Worm (Caenorhabditis elegans) whole organism, L2 larva: ENCODE measurements around the gene Y42H9B.3.

Experiments
- F13H6.1 ChIP-seq: sonication (generic microtip); optimal IDR thresholded peaks from 2 replicates; lab custom pipeline; 2016; ENCODE audit warnings: missing genetic modification characterization, missing compliant biosample characterization
- R02D3.7 ChIP-seq: fragments of 150-350 bp; optimal IDR thresholded peaks from 2 replicates; lab custom pipeline; 2014; ENCODE audit warnings: missing biosample characterization, missing genetic modification characterization
- Y55F3AM.14 ChIP-seq: fragments of 200-800 bp; sonication (Bioruptor generic); optimal IDR thresholded peaks from 2 replicates; lab custom pipeline; 2018; ENCODE audit warnings: mild to moderate bottlenecking, missing genetic modification characterization, missing compliant biosample characterization
- ZK546.5 ChIP-seq: sonication (generic microtip); optimal IDR thresholded peaks from 2 replicates; lab custom pipeline; 2017; ENCODE audit warnings: missing biosample characterization, missing genetic modification characterization
- alr-1 ChIP-seq: fragments of 150-350 bp; optimal IDR thresholded peaks from 2 replicates; lab custom pipeline; 2014; ENCODE audit warnings: missing biosample characterization, missing genetic modification characterization
- aly-2 ChIP-seq: fragments of 150-350 bp; optimal IDR thresholded peaks from 2 replicates; lab custom pipeline; 2014; ENCODE audit warnings: missing biosample characterization, missing genetic modification characterization
- ama-1 ChIP-seq: fragments of 150-350 bp; optimal IDR thresholded peaks from 2 replicates; lab custom pipeline; 2018; ENCODE audit warnings: inconsistent platforms
- blmp-1 ChIP-seq: sonication (generic microtip); optimal IDR thresholded peaks from 2 replicates; lab custom pipeline; 2017; ENCODE audit warnings: missing genetic modification characterization, mild to moderate bottlenecking, missing compliant biosample characterization, antibody characterized with exemption, moderate library complexity; ENCODE audit not compliant: insufficient read depth
- ceh-16 ChIP-seq: fragments of 150-350 bp; optimal IDR thresholded peaks from 2 replicates; lab custom pipeline; 2014; ENCODE audit warnings: missing biosample characterization, missing genetic modification characterization
- dmd-4 ChIP-seq: sonication (generic microtip); optimal IDR thresholded peaks from 2 replicates; lab custom pipeline; 2017; ENCODE audit warnings: missing biosample characterization, missing genetic modification characterization
- egl-27 ChIP-seq: sonication (generic microtip); optimal IDR thresholded peaks from 3 replicates; lab custom pipeline; 2017; ENCODE audit warnings: missing biosample characterization, missing genetic modification reagents, missing genetic modification characterization
- fos-1 ChIP-seq: fragments of 150-350 bp; optimal IDR thresholded peaks from 2 replicates; lab custom pipeline; 2014; ENCODE audit warnings: missing biosample characterization, missing genetic modification characterization
- gmeb-1 ChIP-seq: fragments of 150-350 bp; optimal IDR thresholded peaks from 2 replicates; lab custom pipeline; 2014; ENCODE audit warnings: missing biosample characterization, missing genetic modification characterization
- lin-11 ChIP-seq: fragments of 150-350 bp; sonication (generic microtip); optimal IDR thresholded peaks from 2 replicates; lab custom pipeline; 2014; ENCODE audit warnings: missing biosample characterization, missing genetic modification characterization, inconsistent platforms, mixed read lengths
- lin-13 ChIP-seq: fragments of 150-350 bp; optimal IDR thresholded peaks from 2 replicates; lab custom pipeline; 2014; ENCODE audit warnings: missing biosample characterization, missing genetic modification reagents, missing genetic modification characterization
- lin-39 ChIP-seq: fragments of 150-350 bp; optimal IDR thresholded peaks from 2 replicates; lab custom pipeline; 2014; ENCODE audit warnings: missing biosample characterization, missing genetic modification reagents, missing genetic modification characterization
- lsy-2 ChIP-seq, 2 experiments: fragments of 150-350 bp in 1 of 2; sonication (generic microtip) in 1 of 2; optimal IDR thresholded peaks; 2 replicates each; lab custom pipeline; 2014 to 2017; ENCODE audit warnings: missing biosample characterization in 2 of 2, missing genetic modification characterization in 2 of 2
- mab-5 ChIP-seq: fragments of 150-350 bp; optimal IDR thresholded peaks from 2 replicates; lab custom pipeline; 2014; ENCODE audit warnings: missing biosample characterization, missing genetic modification characterization
- nhr-10 ChIP-seq: sonication (generic microtip); optimal IDR thresholded peaks from 2 replicates; lab custom pipeline; 2017; ENCODE audit warnings: missing biosample characterization, missing genetic modification characterization
- nhr-11 ChIP-seq: fragments of 150-350 bp; optimal IDR thresholded peaks from 2 replicates; lab custom pipeline; 2014; ENCODE audit warnings: missing biosample characterization, missing genetic modification characterization
- nhr-12 ChIP-seq: fragments of 150-350 bp; optimal IDR thresholded peaks from 2 replicates; lab custom pipeline; 2014; ENCODE audit warnings: missing biosample characterization, missing genetic modification characterization
- nhr-129 ChIP-seq: fragments of 150-350 bp; optimal IDR thresholded peaks from 2 replicates; lab custom pipeline; 2014; ENCODE audit warnings: missing biosample characterization, missing genetic modification characterization
- nhr-23 ChIP-seq: fragments of 150-350 bp; optimal IDR thresholded peaks from 2 replicates; lab custom pipeline; 2014; ENCODE audit warnings: missing biosample characterization, missing genetic modification reagents, missing genetic modification characterization
- nhr-237 ChIP-seq: fragments of 150-350 bp; optimal IDR thresholded peaks from 2 replicates; lab custom pipeline; 2014; ENCODE audit warnings: missing biosample characterization, missing genetic modification characterization
- nhr-25 ChIP-seq: fragments of 150-350 bp; sonication (generic microtip); optimal IDR thresholded peaks from 3 replicates; lab custom pipeline; 2014; ENCODE audit warnings: missing biosample characterization, missing genetic modification characterization
- nhr-77 ChIP-seq: fragments of 150-350 bp; optimal IDR thresholded peaks from 2 replicates; lab custom pipeline; 2014; ENCODE audit warnings: missing biosample characterization, missing genetic modification characterization
- peb-1 ChIP-seq: fragments of 150-350 bp; optimal IDR thresholded peaks from 2 replicates; lab custom pipeline; 2014; ENCODE audit warnings: missing biosample characterization, missing genetic modification characterization
- skn-1 ChIP-seq: sonication (generic microtip); optimal IDR thresholded peaks from 2 replicates; lab custom pipeline; 2017; ENCODE audit warnings: missing biosample characterization, missing genetic modification characterization
- sma-3 ChIP-seq: sonication (generic microtip); optimal IDR thresholded peaks from 2 replicates; lab custom pipeline; 2016; ENCODE audit warnings: missing genetic modification reagents, missing genetic modification characterization, missing compliant biosample characterization
- sma-9 ChIP-seq, 2 experiments: fragments of 150-350 bp in 1 of 2; sonication (generic microtip) in 1 of 2; optimal IDR thresholded peaks; 2 replicates each; lab custom pipeline; 2014 to 2016; ENCODE audit warnings: missing genetic modification characterization in 2 of 2, mild to moderate bottlenecking in 1 of 2, missing biosample characterization in 1 of 2, missing compliant biosample characterization in 1 of 2, missing genetic modification reagents in 1 of 2, moderate library complexity in 1 of 2
- snpc-4 ChIP-seq: fragments of 150-350 bp; optimal IDR thresholded peaks from 2 replicates; lab custom pipeline; 2014; ENCODE audit warnings: missing biosample characterization, missing genetic modification characterization
- unc-39 ChIP-seq: fragments of 150-350 bp; optimal IDR thresholded peaks from 2 replicates; lab custom pipeline; 2014; ENCODE audit warnings: missing biosample characterization, missing genetic modification characterization
- unc-55 ChIP-seq: fragments of 150-350 bp; sonication (generic microtip); optimal IDR thresholded peaks from 3 replicates; lab custom pipeline; 2014; ENCODE audit warnings: missing biosample characterization, missing genetic modification reagents, missing genetic modification characterization
- unc-62 ChIP-seq: fragments of 150-350 bp; optimal IDR thresholded peaks from 2 replicates; lab custom pipeline; 2014; ENCODE audit warnings: missing biosample characterization, missing genetic modification reagents, missing genetic modification characterization
- ztf-1 ChIP-seq: fragments of 200-800 bp; sonication (Bioruptor generic); conservative IDR thresholded peaks from 2 replicates; pipeline ENCODE4 v1.3.6; 2022; ENCODE audit warnings: missing genetic modification characterization, missing compliant biosample characterization
- ztf-11 ChIP-seq: sonication (generic microtip); optimal IDR thresholded peaks from 2 replicates; lab custom pipeline; 2017; ENCODE audit warnings: missing biosample characterization, missing genetic modification characterization
- ztf-4 ChIP-seq: fragments of 150-350 bp; optimal IDR thresholded peaks from 2 replicates; lab custom pipeline; 2014; ENCODE audit warnings: missing biosample characterization, missing genetic modification characterization

Gene Y42H9B.3

DNA sequence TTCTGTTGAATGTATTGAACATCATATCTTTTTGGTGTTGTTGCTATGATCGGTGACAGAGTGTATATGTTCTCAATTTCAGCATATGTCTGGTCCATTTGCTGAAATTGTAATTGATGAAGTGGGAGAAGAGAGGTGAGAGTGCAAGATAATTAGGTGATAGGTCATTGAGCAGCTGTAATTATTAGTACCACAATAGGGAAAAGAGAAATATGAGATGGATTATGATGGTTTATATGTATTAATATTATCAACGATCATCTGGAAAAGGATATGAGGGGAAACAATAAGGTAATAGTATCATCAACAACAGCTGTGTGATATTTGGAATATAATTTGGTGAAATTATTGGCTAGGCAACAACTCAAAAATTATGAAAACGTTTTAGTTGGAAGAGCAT is at the start of gene Y42H9B.3:
Gene Y42H9B.3 (minus strand): TSS at position 101 of the 400 bp plus-strand sequence.
- TF ChIP-seq ceh-16 (tag; lab: Kevin White, UChicago): no peak
- TF ChIP-seq nhr-77: no peak
- TF ChIP-seq alr-1 (tag; lab: Kevin White, UChicago): no peak
- TF ChIP-seq nhr-129: no peak
- TF ChIP-seq aly-2: no peak
- no peak for TF ChIP-seq ztf-1 (GFP tag; lab: Robert Waterston, UW)
- TF ChIP-seq egl-27 (tag; lab: Kevin White, UChicago): no peak
- TF ChIP-seq F13H6.1: no peak
- TF ChIP-seq nhr-25 (tag; lab: Kevin White, UChicago): no peak
- TF ChIP-seq nhr-23 (tag; lab: Kevin White, UChicago): no peak
- TF ChIP-seq nhr-10: no peak
- no peak for TF ChIP-seq unc-62 (GFP tag; lab: Kevin White, UChicago)

DNA sequence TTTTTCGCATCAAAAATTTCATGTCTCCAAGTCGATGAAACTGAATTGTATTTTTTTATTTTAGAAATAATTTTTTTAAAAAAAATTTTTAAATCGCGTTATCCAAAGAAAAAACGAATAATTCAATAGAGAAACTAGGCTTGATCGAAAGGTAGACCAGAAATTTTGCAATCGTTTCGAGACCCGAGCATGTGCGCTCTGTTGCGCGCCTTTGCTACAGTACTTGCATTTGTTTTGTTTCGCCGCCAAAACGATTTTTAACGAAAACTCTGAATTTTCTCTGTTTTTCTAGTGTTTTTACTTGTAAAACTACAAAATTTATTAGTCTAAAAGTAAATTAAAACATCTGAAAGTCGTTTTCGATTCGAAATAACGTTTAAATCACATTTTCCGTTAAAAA is 49.0 kb upstream of the Y42H9B.3 start:
- TF ChIP-seq lsy-2 (tag; optimal IDR thresholded peaks at IDR 0.05; lab: Kevin White, UChicago) (no peak), nhr-23 (tag; lab: Kevin White, UChicago) (no peak), sma-3 (GFP tag; lab: Kevin White, UChicago) (no peak), mab-5 (no peak), nhr-237 (no peak), gmeb-1 (tag; lab: Kevin White, UChicago) (no peak), unc-55 (GFP tag; lab: Kevin White, UChicago) (no peak), blmp-1 (tag; lab: Kevin White, UChicago) (no peak), ama-1 (lab: Kevin White, UChicago) (no peak), lin-11 (tag; lab: Kevin White, UChicago) (no peak), nhr-11 (tag; lab: Kevin White, UChicago) (no peak), skn-1 (tag; lab: Kevin White, UChicago) (no peak), unc-62 (GFP tag; lab: Kevin White, UChicago) (no peak), ztf-4 (tag; lab: Kevin White, UChicago) (no peak), aly-2 (no peak), ZK546.5 (tag; lab: Kevin White, UChicago) (no peak), nhr-12 (tag; lab: Kevin White, UChicago) (no peak), fos-1 (tag; lab: Kevin White, UChicago) (no peak)

DNA sequence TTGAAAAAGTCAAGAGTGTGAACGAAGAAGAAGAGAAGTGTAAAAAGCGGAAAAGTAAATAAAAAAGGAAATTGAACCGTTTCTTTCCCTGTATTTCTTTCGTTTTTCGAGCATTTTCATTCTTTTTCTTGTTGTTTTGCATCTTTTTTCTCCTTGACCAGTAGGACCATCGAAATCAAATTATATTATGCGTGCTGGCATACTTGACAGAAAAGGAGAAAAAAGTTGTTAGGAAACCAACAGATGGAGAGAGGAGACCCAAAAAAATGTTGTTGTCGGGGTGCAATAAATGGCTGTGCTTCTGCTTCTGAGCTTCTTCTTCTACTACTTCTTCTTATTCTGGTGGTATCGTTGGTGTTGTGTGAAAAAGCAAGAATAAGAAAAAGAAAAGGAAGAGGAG is 41.7 kb upstream of the Y42H9B.3 start:
- TF ChIP-seq lin-39 (tag; lab: Kevin White, UChicago): no peak
- no peak for TF ChIP-seq R02D3.7
- TF ChIP-seq fos-1 (tag; lab: Kevin White, UChicago): no peak
- no peak for TF ChIP-seq ZK546.5 (tag; lab: Kevin White, UChicago)
- no peak for TF ChIP-seq snpc-4 (tag; lab: Kevin White, UChicago)
- TF ChIP-seq gmeb-1 (tag; lab: Kevin White, UChicago): no peak
- no peak for TF ChIP-seq dmd-4
- no peak for TF ChIP-seq ama-1 (lab: Kevin White, UChicago)
- TF ChIP-seq unc-55 (GFP tag; lab: Kevin White, UChicago): no peak

DNA sequence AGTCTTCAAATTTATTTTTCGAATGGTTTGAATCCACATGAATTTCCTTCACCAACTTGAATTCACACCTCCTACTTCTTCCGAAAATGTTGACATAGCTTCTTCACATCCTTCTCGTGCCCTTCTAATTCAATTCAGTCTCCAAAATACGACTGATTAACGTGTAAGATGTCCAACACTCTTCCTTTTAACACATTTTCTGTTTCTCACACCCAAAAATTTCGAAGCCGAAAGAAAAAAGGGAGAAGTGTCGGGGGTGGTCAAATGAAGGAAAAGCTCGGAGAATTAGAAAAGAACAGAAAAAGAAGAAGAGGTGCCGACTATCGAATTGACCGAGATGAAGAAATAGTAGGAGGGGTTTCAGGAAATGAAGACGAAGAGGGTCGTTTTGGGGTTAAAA is 40.5 kb upstream of the Y42H9B.3 start:
- no peak for TF ChIP-seq unc-39 (tag; lab: Kevin White, UChicago)
- no peak for TF ChIP-seq sma-9 (GFP tag; optimal IDR thresholded peaks at IDR 0.05; lab: Kevin White, UChicago)
- no peak for TF ChIP-seq sma-9 (tag; optimal IDR thresholded peaks at IDR 0.05; lab: Kevin White, UChicago)
- TF ChIP-seq lin-13 (GFP tag; lab: Kevin White, UChicago): no peak
- TF ChIP-seq Y55F3AM.14 (GFP tag; lab: Kevin White, UChicago): no peak
- no peak for TF ChIP-seq ztf-11 (tag; lab: Kevin White, UChicago)
- no peak for TF ChIP-seq nhr-129
- TF ChIP-seq peb-1 (tag; lab: Kevin White, UChicago): no peak
- no peak for TF ChIP-seq nhr-77
- no peak for TF ChIP-seq nhr-237
- no peak for TF ChIP-seq gmeb-1 (tag; lab: Kevin White, UChicago)
- TF ChIP-seq, all 48 proteins: peak for 0
